Worm (Caenorhabditis elegans): Measurements from ENCODE around the gene spp-19.

ce11 chrV:6541875-6542274 is 19.6 kb downstream of the spp-19 start:
- no peak for TF ChIP-seq unc-86 (tag; optimal IDR thresholded peaks at IDR 0.05)
- TF ChIP-seq tbx-2 (tag; optimal IDR thresholded peaks at IDR 0.05), result peak; percentile 32
- TF ChIP-seq Y22D7AL.16 (tag; optimal IDR thresholded peaks at IDR 0.05), result no peak
- no peak for TF ChIP-seq ama-1 (optimal IDR thresholded peaks at IDR 0.05)
- no peak for TF ChIP-seq ceh-9 (tag; optimal IDR thresholded peaks at IDR 0.05)
- no peak for TF ChIP-seq lim-6 (tag; optimal IDR thresholded peaks at IDR 0.05)
- no peak for TF ChIP-seq ahr-1 (tag; optimal IDR thresholded peaks at IDR 0.05)
- no peak for TF ChIP-seq K02D7.2 (tag; optimal IDR thresholded peaks at IDR 0.05)
- TF ChIP-seq eyg-1 (tag; optimal IDR thresholded peaks at IDR 0.05), result no peak
- TF ChIP-seq nfya-1 (tag; optimal IDR thresholded peaks at IDR 0.05), result no peak
- no peak for TF ChIP-seq fkh-10 (GFP tag; optimal IDR thresholded peaks at IDR 0.05)
- TF ChIP-seq nhr-11 (tag; optimal IDR thresholded peaks at IDR 0.05), result no peak
- no peak for TF ChIP-seq syd-9 (tag; optimal IDR thresholded peaks at IDR 0.05)
- TF ChIP-seq unc-42 (tag; optimal IDR thresholded peaks at IDR 0.05), result no peak
